Worm (Caenorhabditis elegans): ENCODE data around the gene gst-15.

- TF ChIP-seq mel-28 (tag; optimal IDR thresholded peaks at IDR 0.05; ENCODE audit: borderline replicate concordance) (no peak), C17E4.6 (GFP tag; IDR thresholded peaks at IDR 0.05) (no peak), K11D2.4 (GFP tag; IDR thresholded peaks at IDR 0.05) (no peak), attf-6 (GFP tag; IDR thresholded peaks at IDR 0.05) (no peak), him-1 (tag; optimal IDR thresholded peaks at IDR 0.05) (no peak), aptf-3 (GFP tag; IDR thresholded peaks at IDR 0.05) (no peak), ztf-18 (tag; optimal IDR thresholded peaks at IDR 0.05) (no peak), sea-2 (GFP tag; IDR thresholded peaks at IDR 0.05) (no peak)
Measured at ce11 chrII:13627001-13627400, 14.0 kb upstream of the gst-15 start, which contains the start of gene gst-19.

Data from whole organism, young adult.